Fruit fly (Drosophila melanogaster) whole organism, embryonic: ENCODE results near the gene CG32819.
A peak's percentile ranks its signal among the peaks of the same experiment; 100 is the strongest.

ENCODE experiments used
- B-H1 ChIP-seq: fragments of 200-800 bp; sonication (Bioruptor generic); IDR thresholded peaks from 3 replicates; pipeline ENCODE4 v1.3.6; 2022; ENCODE audit warnings: missing biosample characterization, missing genetic modification characterization
- CG10321 ChIP-seq: fragments of 200-800 bp; sonication (Bioruptor generic); IDR thresholded peaks from 2 replicates; pipeline ENCODE4 v1.3.6; 2022; ENCODE audit warnings: missing biosample characterization, missing genetic modification characterization
- CG12071 ChIP-seq: fragments of 200-800 bp; sonication (Bioruptor generic); optimal IDR thresholded peaks from 3 replicates; lab custom pipeline; 2018; ENCODE audit warnings: missing biosample characterization, mild to moderate bottlenecking, missing genetic modification characterization
- CG12219 ChIP-seq: fragments of 200-800 bp; sonication (Bioruptor generic); optimal IDR thresholded peaks from 3 replicates; lab custom pipeline; 2018; ENCODE audit warnings: missing biosample characterization, mild to moderate bottlenecking, missing genetic modification characterization
- CG12659 ChIP-seq: fragments of 200-800 bp; sonication (Bioruptor generic); optimal IDR thresholded peaks from 3 replicates; lab custom pipeline; 2017; ENCODE audit warnings: mild to moderate bottlenecking, missing biosample characterization, missing genetic modification reagents, missing genetic modification characterization
- CG12769 ChIP-seq: fragments of 200-800 bp; sonication (Bioruptor generic); optimal IDR thresholded peaks from 2 replicates; lab custom pipeline; 2019; ENCODE audit warnings: missing biosample characterization, mild to moderate bottlenecking, missing genetic modification characterization, moderate library complexity
- CG13296 ChIP-seq: fragments of 200-800 bp; sonication (Bioruptor generic); optimal IDR thresholded peaks from 3 replicates; lab custom pipeline; 2018; ENCODE audit warnings: missing biosample characterization, mild to moderate bottlenecking, missing genetic modification characterization
- CG14710 ChIP-seq: fragments of 200-800 bp; sonication (Bioruptor generic); optimal IDR thresholded peaks from 3 replicates; lab custom pipeline; 2019; ENCODE audit warnings: missing biosample characterization, mild to moderate bottlenecking, missing genetic modification characterization, moderate library complexity
- CG16815 ChIP-seq: fragments of 200-800 bp; sonication (Bioruptor generic); optimal IDR thresholded peaks from 3 replicates; lab custom pipeline; 2017; ENCODE audit warnings: missing biosample characterization, mild to moderate bottlenecking, missing genetic modification characterization
- CG16863 ChIP-seq: fragments of 200-800 bp; sonication (Bioruptor generic); optimal IDR thresholded peaks from 3 replicates; lab custom pipeline; 2016; ENCODE audit warnings: missing biosample characterization, missing genetic modification characterization
- CG17186 ChIP-seq: fragments of 200-800 bp; sonication (Bioruptor generic); optimal IDR thresholded peaks from 3 replicates; lab custom pipeline; 2017; ENCODE audit warnings: missing biosample characterization, missing genetic modification reagents, missing genetic modification characterization
- CG2129 ChIP-seq: fragments of 200-800 bp; sonication (Bioruptor generic); IDR thresholded peaks from 2 replicates; pipeline ENCODE4 v1.3.6; 2022; ENCODE audit warnings: missing biosample characterization, missing genetic modification characterization; ENCODE audit not compliant: partially characterized antibody
- CG2712 ChIP-seq: fragments of 200-800 bp; optimal IDR thresholded peaks from 3 replicates; lab custom pipeline; 2019; ENCODE audit warnings: missing biosample characterization, mild to moderate bottlenecking, missing genetic modification characterization, moderate library complexity
- CG31388 ChIP-seq: fragments of 200-800 bp; sonication (Bioruptor generic); optimal IDR thresholded peaks from 2 replicates; lab custom pipeline; 2016; ENCODE audit warnings: missing biosample characterization, missing genetic modification characterization
- CG32767 ChIP-seq: fragments of 200-800 bp; sonication (Bioruptor generic); IDR thresholded peaks from 2 replicates; pipeline ENCODE4 v1.3.6; 2022; ENCODE audit warnings: missing biosample characterization, missing genetic modification characterization
- CG6254 ChIP-seq: fragments of 200-800 bp; sonication (Bioruptor generic); optimal IDR thresholded peaks from 3 replicates; lab custom pipeline; 2017; ENCODE audit warnings: mild to moderate bottlenecking, missing biosample characterization, missing genetic modification reagents, missing genetic modification characterization
- CG7839 ChIP-seq: fragments of 200-800 bp; sonication (Bioruptor generic); optimal IDR thresholded peaks from 3 replicates; lab custom pipeline; 2018; ENCODE audit warnings: missing biosample characterization, mild to moderate bottlenecking, missing genetic modification characterization, moderate library complexity
- D19A ChIP-seq: fragments of 200-800 bp; optimal IDR thresholded peaks from 3 replicates; lab custom pipeline; 2019; ENCODE audit warnings: missing biosample characterization, mild to moderate bottlenecking, missing genetic modification characterization, moderate library complexity
- Dek ChIP-seq: fragments of 200-800 bp; sonication (Bioruptor generic); optimal IDR thresholded peaks from 3 replicates; lab custom pipeline; 2019; ENCODE audit warnings: missing biosample characterization, mild to moderate bottlenecking, missing genetic modification characterization, moderate library complexity
- Dip3 ChIP-seq: fragments of 200-800 bp; sonication (Bioruptor generic); optimal IDR thresholded peaks from 3 replicates; lab custom pipeline; 2016; ENCODE audit warnings: missing biosample characterization, missing genetic modification characterization
- Dll ChIP-seq: fragments of 200-800 bp; sonication (Bioruptor generic); IDR thresholded peaks from 4 replicates; pipeline ENCODE4 v1.3.6; 2022; ENCODE audit warnings: missing biosample characterization, missing genetic modification characterization; ENCODE audit not compliant: partially characterized antibody
- Doc2 ChIP-seq: fragments of 200-800 bp; sonication (Bioruptor generic); IDR thresholded peaks from 2 replicates; pipeline ENCODE4 v1.3.6; 2022; ENCODE audit warnings: missing biosample characterization, missing genetic modification characterization
- Hsf ChIP-seq: fragments of 200-800 bp; sonication (Bioruptor generic); optimal IDR thresholded peaks from 3 replicates; lab custom pipeline; 2016; ENCODE audit warnings: missing biosample characterization, missing genetic modification characterization
- Lpt ChIP-seq: fragments of >200 bp; optimal IDR thresholded peaks from 2 replicates; lab custom pipeline; 2018; ENCODE audit warnings: missing biosample characterization, missing genetic modification characterization
- MBD-R2 ChIP-seq: fragments of 200-800 bp; sonication (Bioruptor generic); IDR thresholded peaks from 2 replicates; pipeline ENCODE4 v1.3.6; 2022; ENCODE audit warnings: missing biosample characterization, missing genetic modification characterization
- Mad ChIP-seq: fragments of 200-800 bp; sonication (Bioruptor generic); optimal IDR thresholded peaks from 2 replicates; lab custom pipeline; 2016; ENCODE audit warnings: missing biosample characterization, missing genetic modification characterization
- Meics ChIP-seq: fragments of 200-800 bp; sonication (Bioruptor generic); optimal IDR thresholded peaks from 2 replicates; lab custom pipeline; 2017; ENCODE audit warnings: missing biosample characterization, mild to moderate bottlenecking, missing genetic modification characterization
- Xbp1 ChIP-seq: fragments of 200-800 bp; sonication (Bioruptor generic); optimal IDR thresholded peaks from 3 replicates; lab custom pipeline; 2016; ENCODE audit warnings: missing biosample characterization, mild to moderate bottlenecking, missing genetic modification characterization
- Xrp1 ChIP-seq: fragments of 200-800 bp; sonication (Bioruptor generic); IDR thresholded peaks from 2 replicates; pipeline ENCODE4 v1.3.6; 2022; ENCODE audit warnings: missing biosample characterization, missing genetic modification characterization
- al ChIP-seq: fragments of 200-800 bp; sonication (Bioruptor generic); IDR thresholded peaks from 2 replicates; pipeline ENCODE4 v1.3.6; 2022; ENCODE audit warnings: missing biosample characterization, missing genetic modification characterization
- bsh ChIP-seq, 2 experiments: fragments of 200-800 bp; sonication (Bioruptor generic); optimal IDR thresholded peaks; 2 replicates each; lab custom pipeline; 2017 to 2018; ENCODE audit warnings: mild to moderate bottlenecking in 2 of 2, missing biosample characterization in 2 of 2, missing genetic modification characterization in 2 of 2, moderate library complexity in 1 of 2
- croc ChIP-seq: fragments of 200-800 bp; sonication (Bioruptor generic); conservative IDR thresholded peaks from 3 replicates; pipeline ENCODE4 v1.3.6; 2022; ENCODE audit warnings: missing biosample characterization, missing genetic modification characterization
- crol ChIP-seq: fragments of 200-800 bp; sonication (Bioruptor generic); IDR thresholded peaks from 2 replicates; pipeline ENCODE4 v1.3.6; 2022; ENCODE audit warnings: missing biosample characterization, missing genetic modification characterization
- crp ChIP-seq, 2 experiments: fragments of 200-800 bp; sonication (Bioruptor generic); optimal IDR thresholded peaks; 2 replicates in 1 of 2; 3 replicates in 1 of 2; lab custom pipeline; 2017; ENCODE audit warnings: missing biosample characterization in 2 of 2, missing genetic modification characterization in 2 of 2, mild to moderate bottlenecking in 1 of 2, moderate library complexity in 1 of 2
- dpn ChIP-seq, 2 experiments: fragments of 200-800 bp; sonication (Bioruptor generic); optimal IDR thresholded peaks; 3 replicates each; lab custom pipeline; 2016; ENCODE audit warnings: missing biosample characterization in 2 of 2, missing genetic modification characterization in 2 of 2
- jigr1 ChIP-seq: fragments of 200-800 bp; sonication (Bioruptor generic); IDR thresholded peaks from 3 replicates; pipeline ENCODE4 v1.3.6; 2022; ENCODE audit warnings: missing biosample characterization, missing genetic modification characterization
- jumu ChIP-seq: fragments of 200-800 bp; sonication (Bioruptor generic); optimal IDR thresholded peaks from 3 replicates; lab custom pipeline; 2016; ENCODE audit warnings: missing biosample characterization, missing genetic modification characterization
- lov ChIP-seq, 2 experiments: fragments of 200-800 bp in 1 of 2; fragments of >200 bp in 1 of 2; sonication (Bioruptor generic) in 1 of 2; IDR thresholded peaks in 1 of 2; optimal IDR thresholded peaks in 1 of 2; 2 replicates in 1 of 2; 3 replicates in 1 of 2; pipeline versions ENCODE4 v1.3.6 to Lab custom; 2017 to 2022; ENCODE audit warnings: missing biosample characterization in 1 of 2, missing genetic modification characterization in 1 of 2
- nerfin-1 ChIP-seq: fragments of 200-800 bp; sonication (Bioruptor generic); optimal IDR thresholded peaks from 3 replicates; lab custom pipeline; 2019; ENCODE audit warnings: missing biosample characterization, mild to moderate bottlenecking, missing genetic modification characterization, moderate library complexity
- odd ChIP-seq: fragments of 200-800 bp; sonication (Bioruptor generic); optimal IDR thresholded peaks from 2 replicates; lab custom pipeline; 2017; ENCODE audit warnings: missing biosample characterization, mild to moderate bottlenecking, missing genetic modification characterization
- otp ChIP-seq: fragments of 200-800 bp; sonication (Bioruptor generic); IDR thresholded peaks from 3 replicates; pipeline ENCODE4, ENCODE4 v1.3.6; 2022; ENCODE audit warnings: missing biosample characterization, missing genetic modification characterization
- repo ChIP-seq: fragments of 200-800 bp; sonication (Bioruptor generic); optimal IDR thresholded peaks from 2 replicates; lab custom pipeline; 2016; ENCODE audit warnings: missing biosample characterization, missing genetic modification characterization
- run ChIP-seq: fragments of 200-800 bp; sonication (Bioruptor generic); optimal IDR thresholded peaks from 3 replicates; lab custom pipeline; 2018; ENCODE audit warnings: missing biosample characterization, mild to moderate bottlenecking, missing genetic modification characterization
- sc ChIP-seq, 3 experiments: fragments of >200 bp in 2 of 3; fragments of 200-800 bp in 1 of 3; sonication (Bioruptor generic) in 1 of 3; optimal IDR thresholded peaks; 2 replicates in 2 of 3; 3 replicates in 1 of 3; lab custom pipeline; 2017; ENCODE audit warnings: mild to moderate bottlenecking in 1 of 3, missing biosample characterization in 1 of 3, missing genetic modification characterization in 1 of 3, missing genetic modification reagents in 1 of 3
- sna ChIP-seq: fragments of 200-800 bp; sonication (Bioruptor generic); IDR thresholded peaks from 2 replicates; pipeline ENCODE4 v1.3.6; 2022; ENCODE audit warnings: missing biosample characterization, missing genetic modification characterization; ENCODE audit not compliant: partially characterized antibody
- tll ChIP-seq, 2 experiments: fragments of 200-800 bp in 1 of 2; fragments of >200 bp in 1 of 2; sonication (Bioruptor generic) in 1 of 2; optimal IDR thresholded peaks; 2 replicates each; lab custom pipeline; 2017 to 2019; ENCODE audit warnings: missing biosample characterization in 2 of 2, missing genetic modification characterization in 2 of 2, mild to moderate bottlenecking in 1 of 2, moderate library complexity in 1 of 2
- ttk ChIP-seq: fragments of 200-800 bp; sonication (Bioruptor generic); IDR thresholded peaks from 2 replicates; pipeline ENCODE4 v2.1.2; 2022; ENCODE audit warnings: missing biosample characterization, missing genetic modification characterization
- unc-4 ChIP-seq: fragments of 200-800 bp; sonication (Bioruptor generic); IDR thresholded peaks from 2 replicates; pipeline ENCODE4 v1.3.6; 2022; ENCODE audit warnings: missing biosample characterization, missing genetic modification characterization; ENCODE audit not compliant: partially characterized antibody

CG32819 gene

dm6 chrX:21593907-21594306 is 27.0 kb downstream of the CG32819 start (continued):
- TF ChIP-seq crol, result no peak
- peak; percentile 80 for TF ChIP-seq otp (GFP tag; lab: Robert Waterston, UW)
- peak; percentile 32 to 91 for TF ChIP-seq bsh (GFP tag; optimal IDR thresholded peaks at IDR 0.05; lab: Kevin White, UChicago)
- TF ChIP-seq CG13296 (GFP tag; lab: Kevin White, UChicago), result peak; percentile 46
- no peak for TF ChIP-seq lov (optimal IDR thresholded peaks at IDR 0.05; lab: Kevin White, UChicago)
- peak; percentile 89 for TF ChIP-seq lov (GFP tag; IDR thresholded peaks at IDR 0.05; lab: Robert Waterston, UW)
- 0 out of 2 replicates have a peak, but pooled peaks have one; percentile 14 for TF ChIP-seq al (GFP tag; lab: Robert Waterston, UW)
- peak; percentile 49 for TF ChIP-seq Dek
- TF ChIP-seq crp (GFP tag; optimal IDR thresholded peaks at IDR 0.05; lab: Kevin White, UChicago), result peak in 1 of 2 experiments; percentile 12
- peak; percentile 70; the same call in 2 of the 3 replicates for TF ChIP-seq jigr1 (GFP tag; lab: Robert Waterston, UW)
- TF ChIP-seq CG17186 (GFP tag; lab: Kevin White, UChicago), result peak; percentile 63
- peak; percentile 53 for TF ChIP-seq odd (GFP tag; lab: Kevin White, UChicago)
- peak; percentile 84 for TF ChIP-seq jumu (GFP tag; lab: Kevin White, UChicago)
- TF ChIP-seq nerfin-1 (tag; lab: Kevin White, UChicago), result peak; percentile 83
- TF ChIP-seq Xbp1 (GFP tag; lab: Kevin White, UChicago), result peak; percentile 86
- TF ChIP-seq Meics (GFP tag; lab: Kevin White, UChicago), result peak; percentile 60
- TF ChIP-seq Xrp1 (GFP tag; lab: Robert Waterston, UW), result peak; percentile 92
- peak; percentile 86 for TF ChIP-seq repo (GFP tag; lab: Kevin White, UChicago)
- TF ChIP-seq Doc2 (GFP tag; lab: Robert Waterston, UW), result no peak
- TF ChIP-seq Mad (GFP tag; lab: Kevin White, UChicago), result peak; percentile 64
- peak; percentile 87 for TF ChIP-seq CG12769 (tag; lab: Kevin White, UChicago)
- peak; percentile 90 for TF ChIP-seq CG14710 (tag; lab: Kevin White, UChicago)
- no peak for TF ChIP-seq tll (GFP tag; optimal IDR thresholded peaks at IDR 0.05; lab: Kevin White, UChicago)
- TF ChIP-seq CG12219 (GFP tag; lab: Kevin White, UChicago), result peak; percentile 78
- no peak for TF ChIP-seq sc (optimal IDR thresholded peaks at IDR 0.05; lab: Kevin White, UChicago)
- TF ChIP-seq sc (GFP tag; optimal IDR thresholded peaks at IDR 0.05; lab: Kevin White, UChicago), result peak; percentile 84
- TF ChIP-seq sna (GFP tag; lab: Robert Waterston, UW), result no peak
- TF ChIP-seq CG16863 (GFP tag; lab: Kevin White, UChicago), result peak; percentile 84
- TF ChIP-seq ttk (GFP tag; lab: Robert Waterston, UW), result peak; percentile 75
- TF ChIP-seq CG12659 (GFP tag; lab: Kevin White, UChicago), result peak; percentile 52
- peak; percentile 86 for TF ChIP-seq Hsf (GFP tag; lab: Kevin White, UChicago)
- no peak for TF ChIP-seq CG2129 (GFP tag; lab: Robert Waterston, UW)
- TF ChIP-seq CG12071 (GFP tag; lab: Kevin White, UChicago), result peak; percentile 75
- TF ChIP-seq MBD-R2 (GFP tag; lab: Robert Waterston, UW), result no peak
- peak; percentile 90 for TF ChIP-seq CG7839 (tag; lab: Kevin White, UChicago)
- TF ChIP-seq Lpt, result no peak
- peak; percentile 51 for TF ChIP-seq B-H1 (GFP tag; lab: Robert Waterston, UW)
- peak; percentile 85 for TF ChIP-seq D19A (tag; lab: Kevin White, UChicago)
- no peak for TF ChIP-seq Dll
- TF ChIP-seq CG31388 (GFP tag; lab: Kevin White, UChicago), result peak; percentile 65
- no peak for TF ChIP-seq CG10321 (GFP tag; lab: Robert Waterston, UW)
- peak; percentile 95 for TF ChIP-seq CG2712
- TF ChIP-seq CG6254 (GFP tag; lab: Kevin White, UChicago), result peak; percentile 81
- TF ChIP-seq CG16815 (GFP tag; lab: Kevin White, UChicago), result peak; percentile 65
- TF ChIP-seq run, result peak; percentile 57
- TF ChIP-seq dpn (GFP tag; optimal IDR thresholded peaks at IDR 0.05; lab: Kevin White, UChicago), result peak; percentile 78 to 83
- TF ChIP-seq croc (GFP tag; lab: Robert Waterston, UW), result peak; percentile 90
- TF ChIP-seq Dip3 (GFP tag; lab: Kevin White, UChicago), result peak; percentile 56
- no peak for TF ChIP-seq unc-4 (GFP tag; lab: Robert Waterston, UW)
- no peak; the same call in 1 of the 2 replicates for TF ChIP-seq CG32767 (GFP tag; lab: Robert Waterston, UW)
